Worm (Caenorhabditis elegans) whole organism, L4 larva: ENCODE results near the gene col-185.

Experiments used
- D1046.2 ChIP-seq: fragments of 200-800 bp; sonication (Bioruptor generic); IDR thresholded peaks from 2 replicates; pipeline ENCODE4 v1.3.6; 2022; ENCODE audit warnings: missing genetic modification characterization, missing compliant biosample characterization
- F26F4.8 ChIP-seq: fragments of 200-800 bp; sonication (Bioruptor generic); conservative IDR thresholded peaks from 2 replicates; pipeline ENCODE4 v1.3.6; 2022; ENCODE audit warnings: missing genetic modification characterization, missing compliant biosample characterization
- F44E2.7 ChIP-seq: fragments of 200-800 bp; sonication (Bioruptor generic); IDR thresholded peaks from 2 replicates; pipeline ENCODE4 v2.1.2; 2022; ENCODE audit warnings: missing genetic modification characterization, missing compliant biosample characterization
- T26A8.4 ChIP-seq: fragments of 200-800 bp; sonication (Bioruptor generic); IDR thresholded peaks from 2 replicates; pipeline ENCODE4 v1.3.6; 2022; ENCODE audit warnings: missing genetic modification characterization, missing compliant biosample characterization
- Y48G9A.11 ChIP-seq: fragments of 200-800 bp; sonication (Bioruptor generic); IDR thresholded peaks from 2 replicates; pipeline ENCODE4 v1.3.6; 2022; ENCODE audit warnings: missing genetic modification reagents, missing genetic modification characterization, missing compliant biosample characterization
- ZK337.2 ChIP-seq: fragments of 200-800 bp; sonication (Bioruptor generic); IDR thresholded peaks from 2 replicates; pipeline ENCODE4 v1.3.6; 2022; ENCODE audit warnings: missing genetic modification reagents, missing genetic modification characterization, missing compliant biosample characterization
- aha-1 ChIP-seq: fragments of 150-350 bp; peaks from one replicate; lab custom pipeline; 2014; ENCODE audit warnings: missing biosample characterization, missing genetic modification characterization
- aly-2 ChIP-seq: sonication (generic microtip); optimal IDR thresholded peaks from 2 replicates; lab custom pipeline; 2018; ENCODE audit warnings: missing biosample characterization, missing genetic modification characterization
- ama-1 ChIP-seq: fragments of 150-350 bp; optimal IDR thresholded peaks from 2 replicates; lab custom pipeline; 2014; ENCODE audit warnings: inconsistent platforms, mixed read lengths
- attf-4 ChIP-seq: sonication (generic microtip); optimal IDR thresholded peaks from 3 replicates; lab custom pipeline; 2017; ENCODE audit warnings: missing biosample characterization, missing genetic modification characterization
- cey-2 ChIP-seq: sonication (generic microtip); optimal IDR thresholded peaks from 3 replicates; lab custom pipeline; 2017; ENCODE audit warnings: missing genetic modification characterization, mild to moderate bottlenecking, missing compliant biosample characterization, antibody characterized with exemption, borderline replicate concordance; ENCODE audit not compliant: insufficient read depth
- ctbp-1 ChIP-seq: fragments of 200-800 bp; sonication (Bioruptor generic); IDR thresholded peaks from 2 replicates; pipeline ENCODE4 v1.3.6; 2022; ENCODE audit warnings: missing genetic modification reagents, missing genetic modification characterization, missing compliant biosample characterization
- daf-16 ChIP-seq, 3 experiments: sonication (generic microtip); optimal IDR thresholded peaks; 2 replicates each; lab custom pipeline; 2016 to 2017; ENCODE audit warnings: missing genetic modification characterization in 3 of 3, missing genetic modification reagents in 3 of 3, mild to moderate bottlenecking in 2 of 3, missing compliant biosample characterization in 2 of 3, missing biosample characterization in 1 of 3, moderate library complexity in 1 of 3
- daf-19 ChIP-seq: fragments of 200-800 bp; sonication (Bioruptor generic); conservative IDR thresholded peaks from 2 replicates; pipeline ENCODE4 v1.3.6; 2022; ENCODE audit warnings: missing genetic modification characterization, missing compliant biosample characterization
- daf-8 ChIP-seq: fragments of 200-800 bp; sonication (Bioruptor generic); IDR thresholded peaks from 2 replicates; pipeline ENCODE4 v1.3.6; 2022; ENCODE audit warnings: missing genetic modification characterization, missing compliant biosample characterization
- dmd-6 ChIP-seq: fragments of 200-800 bp; sonication (Bioruptor generic); IDR thresholded peaks from 2 replicates; pipeline ENCODE4 v1.3.6; 2022; ENCODE audit warnings: missing genetic modification reagents, missing genetic modification characterization, missing compliant biosample characterization
- dmd-8 ChIP-seq: fragments of 200-800 bp; sonication (Bioruptor generic); IDR thresholded peaks from 2 replicates; pipeline ENCODE4 v1.3.6; 2022; ENCODE audit warnings: missing genetic modification characterization, missing compliant biosample characterization
- dve-1 ChIP-seq: sonication (generic microtip); optimal IDR thresholded peaks from 2 replicates; lab custom pipeline; 2017; ENCODE audit warnings: antibody characterized with exemption, mild to moderate bottlenecking, missing genetic modification characterization, missing compliant biosample characterization; ENCODE audit not compliant: insufficient read depth
- egl-27 ChIP-seq: sonication (generic microtip); optimal IDR thresholded peaks from 3 replicates; lab custom pipeline; 2017; ENCODE audit warnings: missing biosample characterization, missing genetic modification reagents, missing genetic modification characterization
- egl-43 ChIP-seq: fragments of 200-800 bp; sonication (Bioruptor generic); IDR thresholded peaks from 2 replicates; pipeline ENCODE4 v1.3.6; 2022; ENCODE audit warnings: missing genetic modification reagents, missing genetic modification characterization, missing compliant biosample characterization
- gei-8 ChIP-seq: fragments of 200-800 bp; sonication (Bioruptor generic); optimal IDR thresholded peaks from 2 replicates; lab custom pipeline; 2018; ENCODE audit warnings: mild to moderate bottlenecking, missing genetic modification characterization, missing compliant biosample characterization
- hif-1 ChIP-seq, 2 experiments: sonication (generic microtip); optimal IDR thresholded peaks; 2 replicates each; lab custom pipeline; 2016 to 2017; ENCODE audit warnings: missing compliant biosample characterization in 2 of 2, missing genetic modification characterization in 2 of 2, missing genetic modification reagents in 2 of 2, missing genotype in 2 of 2, mild to moderate bottlenecking in 1 of 2
- hlh-11 ChIP-seq: fragments of 200-800 bp; sonication (Bioruptor generic); optimal IDR thresholded peaks from 2 replicates; lab custom pipeline; 2018; ENCODE audit warnings: mild to moderate bottlenecking, missing genetic modification characterization, missing compliant biosample characterization
- hlh-30 ChIP-seq: sonication (generic microtip); optimal IDR thresholded peaks from 2 replicates; lab custom pipeline; 2017; ENCODE audit warnings: antibody characterized with exemption, mild to moderate bottlenecking, missing genetic modification characterization, missing compliant biosample characterization; ENCODE audit not compliant: insufficient read depth
- jun-1 ChIP-seq: fragments of 150-350 bp; optimal IDR thresholded peaks from 2 replicates; lab custom pipeline; 2014; ENCODE audit warnings: missing biosample characterization, missing genetic modification reagents, missing genetic modification characterization
- lin-29 ChIP-seq: fragments of 200-800 bp; sonication (Bioruptor generic); IDR thresholded peaks from 2 replicates; pipeline ENCODE4 v1.3.6; 2022; ENCODE audit warnings: missing genetic modification reagents, missing genetic modification characterization, missing compliant biosample characterization
- lsy-2 ChIP-seq, 2 experiments: fragments of 150-350 bp in 1 of 2; sonication (generic microtip) in 1 of 2; optimal IDR thresholded peaks; 2 replicates each; lab custom pipeline; 2014 to 2017; ENCODE audit warnings: missing biosample characterization in 2 of 2, missing genetic modification characterization in 2 of 2
- madf-9 ChIP-seq: fragments of 200-800 bp; sonication (Bioruptor generic); conservative IDR thresholded peaks from 2 replicates; pipeline ENCODE4 v1.3.6; 2022; ENCODE audit warnings: missing genetic modification reagents, missing genetic modification characterization, missing compliant biosample characterization
- nhr-42 ChIP-seq: fragments of 200-800 bp; sonication (Bioruptor generic); IDR thresholded peaks from 2 replicates; pipeline ENCODE4 v1.3.6; 2022; ENCODE audit warnings: missing genetic modification characterization, missing compliant biosample characterization
- nhr-48 ChIP-seq: sonication (generic microtip); optimal IDR thresholded peaks from 2 replicates; lab custom pipeline; 2016; ENCODE audit warnings: mild to moderate bottlenecking, missing genetic modification characterization, missing compliant biosample characterization
- nhr-6 ChIP-seq: fragments of 150-350 bp; optimal IDR thresholded peaks from 2 replicates; lab custom pipeline; 2014; ENCODE audit warnings: missing biosample characterization, missing genetic modification characterization
- nhr-76 ChIP-seq: fragments of 150-350 bp; optimal IDR thresholded peaks from 2 replicates; lab custom pipeline; 2014; ENCODE audit warnings: missing biosample characterization, missing genetic modification characterization
- nhr-77 ChIP-seq: fragments of 150-350 bp; optimal IDR thresholded peaks from 2 replicates; lab custom pipeline; 2014; ENCODE audit warnings: missing biosample characterization, missing genetic modification characterization
- php-3 ChIP-seq: fragments of 200-800 bp; sonication (Bioruptor generic); IDR thresholded peaks from 2 replicates; pipeline ENCODE4 v1.3.6; 2022; ENCODE audit warnings: missing genetic modification reagents, missing genetic modification characterization, missing compliant biosample characterization
- pqm-1 ChIP-seq: sonication (generic microtip); optimal IDR thresholded peaks from 2 replicates; lab custom pipeline; 2017; ENCODE audit warnings: missing biosample characterization, missing genetic modification characterization
- rbr-2 ChIP-seq: sonication (generic microtip); optimal IDR thresholded peaks from 2 replicates; lab custom pipeline; 2016; ENCODE audit warnings: missing genotype, missing genetic modification characterization, missing compliant biosample characterization
- set-16 ChIP-seq: fragments of 200-800 bp; sonication (Bioruptor generic); IDR thresholded peaks from 2 replicates; pipeline ENCODE4 v1.3.6; 2022; ENCODE audit warnings: missing genetic modification reagents, missing genetic modification characterization, missing compliant biosample characterization
- snpc-1.2 ChIP-seq: fragments of 200-800 bp; sonication (Bioruptor generic); IDR thresholded peaks from 2 replicates; pipeline ENCODE4 v1.3.6; 2022; ENCODE audit warnings: missing genetic modification reagents, missing genetic modification characterization, missing compliant biosample characterization
- snpc-4 ChIP-seq: fragments of 150-350 bp; optimal IDR thresholded peaks from 2 replicates; lab custom pipeline; 2014; ENCODE audit warnings: missing biosample characterization, missing genetic modification characterization
- spr-1 ChIP-seq: sonication (generic microtip); optimal IDR thresholded peaks from 2 replicates; lab custom pipeline; 2016; ENCODE audit warnings: mild to moderate bottlenecking, missing genetic modification characterization, missing compliant biosample characterization
- tag-97 ChIP-seq: fragments of 200-800 bp; sonication (Bioruptor generic); IDR thresholded peaks from 2 replicates; pipeline ENCODE4 v1.3.6; 2022; ENCODE audit warnings: missing genetic modification characterization, missing compliant biosample characterization
- unc-130 ChIP-seq: sonication (generic microtip); optimal IDR thresholded peaks from 2 replicates; lab custom pipeline; 2016; ENCODE audit warnings: missing genetic modification reagents, missing genetic modification characterization, missing compliant biosample characterization
- unc-62 ChIP-seq, 3 experiments: fragments of 150-350 bp in 1 of 3; sonication (generic microtip); optimal IDR thresholded peaks in 2 of 3; peaks in 1 of 3; 1 replicate in 1 of 3; 2 replicates in 2 of 3; lab custom pipeline; 2014 to 2017; ENCODE audit warnings: missing biosample characterization in 3 of 3, missing genetic modification characterization in 3 of 3, missing genetic modification reagents in 3 of 3, missing genotype in 1 of 3
- vab-7 ChIP-seq: fragments of 200-800 bp; sonication (Bioruptor generic); IDR thresholded peaks from 2 replicates; pipeline ENCODE4 v1.3.6; 2022; ENCODE audit warnings: missing genetic modification reagents, missing genetic modification characterization, missing compliant biosample characterization
- zag-1 ChIP-seq: fragments of 150-350 bp; optimal IDR thresholded peaks from 2 replicates; lab custom pipeline; 2014; ENCODE audit warnings: missing biosample characterization, missing genetic modification characterization
- zfp-2 ChIP-seq: sonication (generic microtip); optimal IDR thresholded peaks from 2 replicates; lab custom pipeline; 2016; ENCODE audit warnings: mild to moderate bottlenecking, missing genetic modification characterization, missing compliant biosample characterization
- zip-11 ChIP-seq: fragments of 200-800 bp; sonication (Bioruptor generic); IDR thresholded peaks from 2 replicates; pipeline ENCODE4 v1.3.6; 2022; ENCODE audit warnings: missing genetic modification characterization, missing compliant biosample characterization

col-185 gene

DNA sequence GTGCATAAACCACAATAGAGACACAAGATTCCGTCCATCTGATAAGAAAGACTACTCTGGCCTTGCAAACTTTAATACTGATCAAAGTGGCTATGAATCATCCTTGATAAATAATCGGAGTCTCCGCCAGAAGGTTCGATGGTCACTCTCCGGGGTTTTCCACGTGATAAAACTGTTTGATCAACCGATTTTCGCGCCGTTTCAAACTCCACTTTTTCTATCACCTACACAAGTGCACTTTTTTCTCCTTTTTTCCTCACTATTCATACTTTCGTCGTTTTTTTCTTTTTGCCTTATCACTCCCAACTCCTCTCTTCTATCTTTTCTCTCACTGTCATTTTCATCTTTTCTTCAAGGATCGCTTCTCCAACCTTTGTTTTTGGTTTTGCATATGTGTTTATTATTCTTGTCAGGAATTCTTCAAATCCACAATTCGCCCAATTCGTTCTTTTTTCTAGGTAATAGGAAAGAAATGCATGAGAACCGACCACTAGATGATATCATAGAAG is 17.8 kb upstream of the col-185 start, which contains the start of gene F18H3.4 (continued):
- TF ChIP-seq cey-2, result no peak
- TF ChIP-seq nhr-48 (tag; lab: Kevin White, UChicago), result peak; percentile 91
- TF ChIP-seq zag-1 (tag; lab: Kevin White, UChicago), result no peak
- TF ChIP-seq nhr-77 (tag; lab: Kevin White, UChicago), result peak; percentile 95
- peak; percentile 75 for TF ChIP-seq hlh-30 (tag; lab: Kevin White, UChicago)
- TF ChIP-seq rbr-2, result no peak
- peak; percentile 96 for TF ChIP-seq hlh-11 (tag; lab: Kevin White, UChicago)
- TF ChIP-seq vab-7 (GFP tag; lab: Robert Waterston, UW), result no peak
- no peak for TF ChIP-seq egl-27 (tag; lab: Kevin White, UChicago)
- TF ChIP-seq aha-1, result no peak
- no peak for TF ChIP-seq D1046.2 (GFP tag; lab: Robert Waterston, UW)
- peak; percentile 30 for TF ChIP-seq nhr-76
- TF ChIP-seq unc-62 (GFP tag; optimal IDR thresholded peaks at IDR 0.05 in 1 of 2; lab: Kevin White, UChicago), result peak in 1 of 2 experiments; percentile 72
- TF ChIP-seq unc-62 (tag; optimal IDR thresholded peaks at IDR 0.05; lab: Kevin White, UChicago), result no peak
- TF ChIP-seq ctbp-1 (GFP tag; lab: Robert Waterston, UW), result no peak
- TF ChIP-seq zfp-2, result no peak
- no peak for TF ChIP-seq tag-97
- TF ChIP-seq F44E2.7, result no peak
- peak; percentile 91 for TF ChIP-seq dve-1
- TF ChIP-seq daf-8 (GFP tag; lab: Robert Waterston, UW), result no peak
- no peak for TF ChIP-seq spr-1 (tag; lab: Kevin White, UChicago)
- TF ChIP-seq nhr-42 (GFP tag; lab: Robert Waterston, UW), result peak; percentile 25; the same call in 1 of the 2 replicates
- peak; percentile 95 for TF ChIP-seq php-3 (GFP tag; lab: Robert Waterston, UW)

DNA sequence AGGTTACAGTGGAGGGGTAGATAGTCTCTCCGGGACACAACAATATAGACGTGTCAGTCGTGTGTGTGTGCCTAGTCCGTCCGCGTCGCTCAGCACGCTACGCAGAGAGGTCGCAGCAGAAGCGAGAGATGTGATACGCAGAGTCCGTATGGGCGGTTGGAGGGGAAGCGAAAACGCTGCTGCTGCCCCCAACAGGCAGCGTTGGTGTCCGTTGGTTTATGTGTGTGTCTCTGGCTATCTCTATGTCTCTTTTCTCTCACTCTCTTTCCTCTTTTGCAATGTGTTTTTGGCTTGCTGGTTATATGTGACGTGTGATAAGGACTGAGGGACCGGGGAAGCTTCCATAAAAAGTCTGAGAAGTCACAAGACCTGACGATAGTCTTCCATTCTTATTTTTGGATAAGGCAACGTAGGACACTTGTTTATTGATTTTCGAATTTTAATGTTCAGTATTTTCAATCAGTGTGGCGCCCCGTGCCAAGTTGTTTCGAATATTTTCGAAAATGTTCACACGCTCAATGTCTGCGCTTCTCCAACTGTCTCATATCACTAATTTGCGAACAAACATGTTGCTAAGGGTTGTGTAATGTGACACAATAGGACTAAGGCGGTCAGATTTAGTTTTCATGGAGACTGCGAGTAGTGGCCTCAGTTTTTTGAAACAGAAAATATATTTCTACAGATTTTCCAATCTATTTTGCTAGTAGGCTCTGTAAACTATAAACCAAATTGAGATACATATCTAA is 16.6 kb upstream of the col-185 start, which contains the start of gene pab-2:
Gene pab-2, minus strand, starts transcription at position 69 of the 746 bp plus-strand sequence.
- TF ChIP-seq daf-16 (GFP tag; optimal IDR thresholded peaks at IDR 0.05; lab: Kevin White, UChicago), result peak in 1 of 2 experiments; percentile 39
- TF ChIP-seq daf-16 (tag; optimal IDR thresholded peaks at IDR 0.05; lab: Kevin White, UChicago), result peak; percentile 83
- peak in 1 of 2 experiments; percentile 59 for TF ChIP-seq hif-1 (tag; optimal IDR thresholded peaks at IDR 0.05; lab: Kevin White, UChicago)
- peak; percentile 81 for TF ChIP-seq set-16
- TF ChIP-seq egl-43 (GFP tag; lab: Robert Waterston, UW), result peak; percentile 76
- TF ChIP-seq daf-19 (GFP tag; lab: Robert Waterston, UW), result no peak
- no peak for TF ChIP-seq attf-4 (tag; lab: Kevin White, UChicago)
- TF ChIP-seq lin-29 (GFP tag; lab: Robert Waterston, UW), result no peak
- no peak for TF ChIP-seq F26F4.8
- TF ChIP-seq nhr-48 (tag; lab: Kevin White, UChicago), result peak; percentile 92
- TF ChIP-seq pqm-1 (tag; lab: Kevin White, UChicago), result peak; percentile 29
- TF ChIP-seq unc-130 (GFP tag; lab: Kevin White, UChicago), result no peak
- no peak for TF ChIP-seq Y48G9A.11 (GFP tag; lab: Robert Waterston, UW)
- no peak for TF ChIP-seq jun-1 (tag; lab: Kevin White, UChicago)
- TF ChIP-seq cey-2, result peak; percentile 16
- TF ChIP-seq ama-1 (lab: Kevin White, UChicago), result no peak
- no peak for TF ChIP-seq tag-97
- TF ChIP-seq nhr-6 (tag; lab: Kevin White, UChicago), result no peak
- peak; percentile 91 for TF ChIP-seq dmd-6
- peak; percentile 54 for TF ChIP-seq nhr-77 (tag; lab: Kevin White, UChicago)
- peak; percentile 99 for TF ChIP-seq aha-1
- TF ChIP-seq zip-11 (GFP tag; lab: Robert Waterston, UW), result no peak
- peak; percentile 71 for TF ChIP-seq gei-8 (GFP tag; lab: Kevin White, UChicago)
- no peak for TF ChIP-seq snpc-1.2
- peak; percentile 61; the same call in 1 of the 2 replicates for TF ChIP-seq T26A8.4
- no peak for TF ChIP-seq ZK337.2 (GFP tag; lab: Robert Waterston, UW)
- no peak for TF ChIP-seq snpc-4 (tag; lab: Kevin White, UChicago)
- peak; percentile 72 for TF ChIP-seq madf-9 (GFP tag; lab: Robert Waterston, UW)
- TF ChIP-seq hlh-30 (tag; lab: Kevin White, UChicago), result peak; percentile 93
- TF ChIP-seq php-3 (GFP tag; lab: Robert Waterston, UW), result peak; percentile 85
- TF ChIP-seq dmd-8 (GFP tag; lab: Robert Waterston, UW), result 0 out of 2 replicates have a peak, but pooled peaks have one; percentile 54
- TF ChIP-seq aly-2 (tag; lab: Kevin White, UChicago), result no peak
- peak; percentile 43 to 82 for TF ChIP-seq lsy-2 (tag; optimal IDR thresholded peaks at IDR 0.05; lab: Kevin White, UChicago)
